Worm (Caenorhabditis elegans) whole organism, late embryonic: ENCODE results near the gene ttbk-2.2.
"Not testable (repeated sequence)": the region's sequence is repeated elsewhere in the genome, so short reads cannot be mapped to it uniquely, and the experiment has no call there.

Experiments
- ama-1 ChIP-seq: fragments of 150-350 bp; optimal IDR thresholded peaks from 2 replicates; lab custom pipeline; 2014
- ceh-24 ChIP-seq: sonication (generic microtip); optimal IDR thresholded peaks from 2 replicates; lab custom pipeline; 2016; ENCODE audit warnings: mild to moderate bottlenecking, missing genetic modification characterization, missing compliant biosample characterization
- fkh-6 ChIP-seq: sonication (generic microtip); optimal IDR thresholded peaks from 2 replicates; lab custom pipeline; 2016; ENCODE audit warnings: missing genetic modification characterization, missing compliant biosample characterization
- rnt-1 ChIP-seq: sonication (generic microtip); optimal IDR thresholded peaks from 2 replicates; lab custom pipeline; 2016; ENCODE audit warnings: missing genetic modification characterization, missing compliant biosample characterization

ce11 chrIV:5062278-5062677 lies 4.5 kb downstream of the ttbk-2.2 start, which contains the start of gene msp-57:
- TF ChIP-seq ama-1; rnt-1 (tag; lab: Kevin White, UChicago); fkh-6 (tag; lab: Kevin White, UChicago); ceh-24: not testable (repeated sequence)
